Worm (Caenorhabditis elegans): ENCODE measurements around the gene C49C8.8.

ce11 chrIV:8608934-8609333 lies 43.0 kb upstream of the C49C8.8 start, which contains the start of gene F42A9.6:
- TF ChIP-seq ztf-11 (tag; optimal IDR thresholded peaks at IDR 0.05): no peak
- TF ChIP-seq ceh-39 (tag; optimal IDR thresholded peaks at IDR 0.05): no peak
- no peak for TF ChIP-seq unc-39 (tag; optimal IDR thresholded peaks at IDR 0.05)
- no peak for TF ChIP-seq mls-2 (tag; optimal IDR thresholded peaks at IDR 0.05)
- no peak for TF ChIP-seq sptf-1 (tag; optimal IDR thresholded peaks at IDR 0.05)
- TF ChIP-seq elt-1 (tag; optimal IDR thresholded peaks at IDR 0.05; ENCODE audit: borderline replicate concordance, insufficient read depth): no peak
- TF ChIP-seq nhr-237 (tag; optimal IDR thresholded peaks at IDR 0.05): no peak
- TF ChIP-seq lin-32 (GFP tag; optimal IDR thresholded peaks at IDR 0.05): no peak
- TF ChIP-seq elt-3 (tag; optimal IDR thresholded peaks at IDR 0.05): no peak
- TF ChIP-seq unc-62 (GFP tag; optimal IDR thresholded peaks at IDR 0.05): no peak

Measured in whole organism, mixed stage, embryonic.